Fruit fly (Drosophila melanogaster) whole organism, adult: ENCODE results near the gene CheA29a.

Source experiments
- CG1620 ChIP-seq: fragments of 200-800 bp; sonication (Bioruptor generic); optimal IDR thresholded peaks from 2 replicates; lab custom pipeline; 2016; ENCODE audit warnings: missing biosample characterization, missing genetic modification characterization
- CG5204 ChIP-seq: fragments of 200-800 bp; sonication (Bioruptor generic); optimal IDR thresholded peaks from 2 replicates; lab custom pipeline; 2016; ENCODE audit warnings: missing biosample characterization, missing genetic modification characterization
- CG7045 ChIP-seq: fragments of 200-800 bp; sonication (Bioruptor generic); optimal IDR thresholded peaks from 2 replicates; lab custom pipeline; 2017; ENCODE audit warnings: missing biosample characterization, mild to moderate bottlenecking, missing genetic modification characterization
- CG7101 ChIP-seq: fragments of 200-800 bp; sonication (Bioruptor generic); optimal IDR thresholded peaks from 2 replicates; lab custom pipeline; 2018; ENCODE audit warnings: missing biosample characterization, mild to moderate bottlenecking, missing genetic modification characterization, moderate library complexity
- Crg-1 ChIP-seq: fragments of 200-800 bp; sonication (Bioruptor generic); optimal IDR thresholded peaks from 2 replicates; lab custom pipeline; 2016; ENCODE audit warnings: missing biosample characterization, missing genetic modification characterization
- Hr96 ChIP-seq: fragments of 200-800 bp; sonication (Bioruptor generic); optimal IDR thresholded peaks from 2 replicates; lab custom pipeline; 2016; ENCODE audit warnings: missing biosample characterization, missing genetic modification characterization
- bab1 ChIP-seq: fragments of 200-800 bp; sonication (Bioruptor generic); optimal IDR thresholded peaks from 3 replicates; lab custom pipeline; 2019; ENCODE audit warnings: missing biosample characterization, mild to moderate bottlenecking, missing genetic modification characterization, moderate library complexity
- cnc ChIP-seq, 2 experiments: fragments of >200 bp; optimal IDR thresholded peaks; 2 replicates each; lab custom pipeline; 2017
- kay ChIP-seq: fragments of 200-800 bp; sonication (Bioruptor generic); peaks from one replicate; lab custom pipeline; 2016; ENCODE audit warnings: missing biosample characterization, missing genetic modification characterization, borderline replicate concordance

dm6 chr2L:8478911-8479706 is 2.0 kb downstream of the CheA29a start:
- TF ChIP-seq CG7101: no peak
- no peak for TF ChIP-seq kay
- TF ChIP-seq Crg-1: no peak
- no peak for TF ChIP-seq Hr96 (GFP tag; lab: Kevin White, UChicago)
- no peak for TF ChIP-seq CG5204 (GFP tag; lab: Kevin White, UChicago)
- no peak for TF ChIP-seq cnc (optimal IDR thresholded peaks at IDR 0.05; lab: Kevin White, UChicago)
- no peak for TF ChIP-seq bab1 (GFP tag; lab: Kevin White, UChicago)
- no peak for TF ChIP-seq CG1620
- no peak for TF ChIP-seq CG7045 (GFP tag; lab: Kevin White, UChicago)
